Worm (Caenorhabditis elegans) whole organism, L4/young adult: Measurements from ENCODE around the gene T13F3.8.

ENCODE experiments used
- dao-5 ChIP-seq: sonication (generic microtip); optimal IDR thresholded peaks from 2 replicates; lab custom pipeline; 2016; ENCODE audit warnings: missing genotype, missing genetic modification characterization, moderate library complexity, missing compliant biosample characterization
- him-1 ChIP-seq: sonication (generic microtip); optimal IDR thresholded peaks from 2 replicates; lab custom pipeline; 2016; ENCODE audit warnings: missing genotype, missing genetic modification reagents, missing genetic modification characterization, missing compliant biosample characterization

DNA sequence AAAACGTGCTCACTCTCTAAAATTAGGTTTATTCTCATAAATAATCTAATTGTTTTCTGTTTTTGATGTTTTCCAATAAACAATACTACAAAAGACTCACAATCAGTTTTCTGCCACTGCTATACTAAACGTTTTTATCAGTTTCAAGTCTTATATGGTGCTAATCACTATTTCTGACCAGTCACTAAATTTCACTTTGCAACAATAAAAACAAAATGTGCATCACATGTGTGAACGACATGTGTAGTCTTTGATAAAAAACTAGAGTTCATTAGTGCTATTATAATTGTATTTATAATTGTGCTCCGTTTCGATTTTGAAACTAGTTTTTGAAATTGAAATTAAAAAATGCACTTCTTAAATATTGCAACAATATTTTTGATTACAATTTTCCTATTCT is 8.3 kb downstream of the T13F3.8 start, which contains the start of gene cyp-37B1:
- TF ChIP-seq dao-5 (tag; lab: Kevin White, UChicago), result no peak
- TF ChIP-seq him-1 (tag; lab: Kevin White, UChicago), result no peak
